Fruit fly (Drosophila melanogaster): ENCODE data around the gene CG14137.

Gene CG14137

DNA sequence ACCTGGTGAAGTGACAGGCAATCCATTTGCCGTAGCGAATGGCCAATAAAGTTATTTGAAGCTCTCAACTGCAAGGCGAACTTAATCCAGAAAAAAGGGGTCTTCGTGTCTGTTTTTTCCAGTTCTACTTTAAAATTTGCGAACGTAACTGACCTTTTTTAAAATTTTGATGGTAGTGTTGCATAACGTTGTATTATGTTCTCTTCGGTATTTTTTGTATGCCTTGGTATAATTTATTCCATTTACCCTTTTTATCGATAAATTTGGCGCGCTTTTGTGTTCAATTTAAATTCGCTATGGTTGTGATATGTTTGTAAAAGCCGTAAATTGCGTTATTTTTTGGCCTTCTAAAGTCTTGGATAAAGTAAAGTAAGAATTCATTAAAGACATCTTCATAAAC lies 30.8 kb upstream of the CG14137 start (continued):
- TF ChIP-seq tna (GFP tag; IDR thresholded peaks at IDR 0.05; ENCODE audit: partially characterized antibody) (no peak), CG10267 (tag; optimal IDR thresholded peaks at IDR 0.05) (peak; percentile 93), psq (GFP tag; optimal IDR thresholded peaks at IDR 0.05) (no peak), Sry-δ (GFP tag; optimal IDR thresholded peaks at IDR 0.05) (peak; percentile 46), vvl (GFP tag; IDR thresholded peaks at IDR 0.05) (peak; percentile 91), CG12299 (tag; optimal IDR thresholded peaks at IDR 0.05) (no peak), CG9797 (GFP tag; optimal IDR thresholded peaks at IDR 0.05) (peak; percentile 23), sim (GFP tag; IDR thresholded peaks at IDR 0.05) (no peak), dmrt99B (tag; optimal IDR thresholded peaks at IDR 0.05) (no peak), CG4328 (GFP tag; optimal IDR thresholded peaks at IDR 0.05) (no peak), CG11560 (tag; IDR thresholded peaks at IDR 0.05) (no peak), CG15011 (GFP tag; optimal IDR thresholded peaks at IDR 0.05) (no peak), Nf-YC (tag; optimal IDR thresholded peaks at IDR 0.05) (no peak), CG9215 (GFP tag; IDR thresholded peaks at IDR 0.05) (no peak), cad (GFP tag; optimal IDR thresholded peaks at IDR 0.05) (no peak), CG15514 (GFP tag; optimal IDR thresholded peaks at IDR 0.05) (peak; percentile 57), gfzf (GFP tag; optimal IDR thresholded peaks at IDR 0.05) (peak; percentile 60), Bdp1 (GFP tag; optimal IDR thresholded peaks at IDR 0.05) (no peak), croc (GFP tag; conservative IDR thresholded peaks at IDR 0.05) (no peak), btn (GFP tag; optimal IDR thresholded peaks at IDR 0.05) (no peak)

DNA sequence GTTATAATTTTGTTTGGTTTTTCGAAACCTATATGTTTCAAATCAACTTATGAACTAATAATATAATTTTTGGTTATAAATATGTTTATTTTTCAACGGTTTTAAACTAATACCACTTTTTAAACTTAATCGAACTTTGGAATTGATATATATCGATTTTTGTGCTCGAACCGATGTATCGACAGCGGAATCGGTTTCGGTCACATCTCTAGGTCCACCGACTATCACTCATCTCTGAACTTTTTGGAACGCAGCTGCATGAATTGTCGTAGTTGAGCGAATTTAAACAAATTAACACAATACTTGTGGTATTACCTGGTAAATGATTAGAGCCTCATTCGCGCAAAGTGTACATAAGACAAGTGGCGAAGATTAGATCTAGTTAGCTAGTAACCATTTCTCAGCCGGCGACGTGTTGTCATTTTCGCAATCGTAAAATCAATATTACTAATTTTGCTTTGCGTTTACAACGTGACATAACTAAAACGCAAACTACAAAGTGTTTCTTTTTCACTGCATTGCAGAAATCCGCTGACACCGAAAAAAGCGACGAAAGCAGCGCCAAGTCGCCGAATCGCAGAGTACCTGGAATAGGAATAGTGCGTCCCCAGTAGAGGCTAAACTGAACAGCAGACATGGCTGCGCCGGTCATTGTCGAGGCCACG lies 28.1 kb upstream of the CG14137 start, which contains the start of gene Apt1:
Gene Apt1 (plus strand): TSS at position 219 of the 665 bp plus-strand sequence.
- no peak for TF ChIP-seq bowl (GFP tag; IDR thresholded peaks at IDR 0.05)
- TF ChIP-seq NFAT (GFP tag; IDR thresholded peaks at IDR 0.05) = no peak; the same call in 1 of the 2 replicates
- TF ChIP-seq CG10431 (GFP tag; optimal IDR thresholded peaks at IDR 0.05) = no peak
- peak; percentile 65 for TF ChIP-seq CG2116 (GFP tag; optimal IDR thresholded peaks at IDR 0.05)
- peak; percentile 14 for TF ChIP-seq CG17829 (tag; optimal IDR thresholded peaks at IDR 0.05)
- no peak for TF ChIP-seq shn (GFP tag; optimal IDR thresholded peaks at IDR 0.05)
- TF ChIP-seq seq (GFP tag; IDR thresholded peaks at IDR 0.05) = no peak
- TF ChIP-seq sob (GFP tag; IDR thresholded peaks at IDR 0.05) = peak; percentile 52
- TF ChIP-seq pfk (GFP tag; optimal IDR thresholded peaks at IDR 0.05) = no peak
- TF ChIP-seq CG33213 (GFP tag; optimal IDR thresholded peaks at IDR 0.05) = no peak
- no peak for TF ChIP-seq CG13894 (tag; optimal IDR thresholded peaks at IDR 0.05)
- peak; percentile 19 for TF ChIP-seq CG14710 (tag; optimal IDR thresholded peaks at IDR 0.05)
- TF ChIP-seq CG30403 (GFP tag; optimal IDR thresholded peaks at IDR 0.05) = no peak
- TF ChIP-seq CG9932 (GFP tag; IDR thresholded peaks at IDR 0.05) = peak; percentile 58; the same call in 1 of the 2 replicates
- no peak for TF ChIP-seq zen (tag; optimal IDR thresholded peaks at IDR 0.05)
- no peak for TF ChIP-seq Eip74EF (GFP tag; optimal IDR thresholded peaks at IDR 0.05)
- no peak for TF ChIP-seq CG1602 (GFP tag; optimal IDR thresholded peaks at IDR 0.05)
- no peak for TF ChIP-seq dm (GFP tag; optimal IDR thresholded peaks at IDR 0.05)
- no peak for TF ChIP-seq sc (optimal IDR thresholded peaks at IDR 0.05)
- TF ChIP-seq sc (GFP tag; optimal IDR thresholded peaks at IDR 0.05) = no peak
- no peak for TF ChIP-seq CG11456 (GFP tag; IDR thresholded peaks at IDR 0.05)
- peak; percentile 96 for TF ChIP-seq HLH4C (GFP tag; IDR thresholded peaks at IDR 0.05; ENCODE audit: partially characterized antibody)
- no peak for TF ChIP-seq emc (GFP tag; optimal IDR thresholded peaks at IDR 0.05)
- TF ChIP-seq Side (GFP tag; optimal IDR thresholded peaks at IDR 0.05) = no peak
- TF ChIP-seq CG8089 (GFP tag; optimal IDR thresholded peaks at IDR 0.05) = no peak
- TF ChIP-seq NK7.1 (GFP tag; optimal IDR thresholded peaks at IDR 0.05) = no peak
- TF ChIP-seq org-1 (GFP tag; optimal IDR thresholded peaks at IDR 0.05) = no peak
- TF ChIP-seq BtbVII (GFP tag; optimal IDR thresholded peaks at IDR 0.05) = no peak
- TF ChIP-seq CG6272 (GFP tag; IDR thresholded peaks at IDR 0.05) = no peak
- TF ChIP-seq CG31441 (GFP tag; IDR thresholded peaks at IDR 0.05) = no peak
- no peak for TF ChIP-seq CG32767 (GFP tag; IDR thresholded peaks at IDR 0.05)
- TF ChIP-seq tup (GFP tag; optimal IDR thresholded peaks at IDR 0.05) = no peak

Measured in whole organism, embryonic.